Fruit fly (Drosophila melanogaster): ENCODE results near the gene Amt.

Gene Amt

dm6 chr3R:15213362-15213989 lies 35.5 kb downstream of the Amt start, which contains the start of the genes CG6654 and CG4210:
Gene CG6654 (minus strand): TSS chr3R:15213658.
Gene CG4210 (plus strand): TSS chr3R:15213974.
- no peak for TF ChIP-seq Hr83 (GFP tag; optimal IDR thresholded peaks at IDR 0.05; ENCODE audit: poor library complexity, severe bottlenecking)
- no peak for TF ChIP-seq Hnf4 (GFP tag; optimal IDR thresholded peaks at IDR 0.05)
- no peak for TF ChIP-seq tai (GFP tag; optimal IDR thresholded peaks at IDR 0.05)
- no peak for TF ChIP-seq Mio (GFP tag; optimal IDR thresholded peaks at IDR 0.05)
- TF ChIP-seq Dif (GFP tag; optimal IDR thresholded peaks at IDR 0.05; ENCODE audit: partially characterized antibody), result no peak
- TF ChIP-seq dsf (GFP tag; optimal IDR thresholded peaks at IDR 0.05; ENCODE audit: borderline replicate concordance), result no peak
- peak; percentile 71 for TF ChIP-seq woc (GFP tag; optimal IDR thresholded peaks at IDR 0.05)
- no peak for TF ChIP-seq dl (GFP tag; optimal IDR thresholded peaks at IDR 0.05; ENCODE audit: insufficient read depth in 1 of 2, partially characterized antibody in 2 of 2)
- no peak for TF ChIP-seq CG32264 (GFP tag; optimal IDR thresholded peaks at IDR 0.05)
- no peak for TF ChIP-seq sv (GFP tag; optimal IDR thresholded peaks at IDR 0.05)
- no peak for TF ChIP-seq Vsx2 (GFP tag; optimal IDR thresholded peaks at IDR 0.05; ENCODE audit: partially characterized antibody)
- TF ChIP-seq HLH106 (tag; optimal IDR thresholded peaks at IDR 0.05), result peak; percentile 69
- TF ChIP-seq CG9705 (GFP tag; optimal IDR thresholded peaks at IDR 0.05), result peak; percentile 28
- TF ChIP-seq h (GFP tag; optimal IDR thresholded peaks at IDR 0.05), result no peak
- peak; percentile 27 for TF ChIP-seq Sp1 (GFP tag; optimal IDR thresholded peaks at IDR 0.05)
- no peak for TF ChIP-seq lola (GFP tag; optimal IDR thresholded peaks at IDR 0.05)
- TF ChIP-seq Myc (optimal IDR thresholded peaks at IDR 0.05), result no peak
- no peak for TF ChIP-seq foxo (GFP tag; optimal IDR thresholded peaks at IDR 0.05)
- no peak for TF ChIP-seq Abd-B (GFP tag; optimal IDR thresholded peaks at IDR 0.05)
- no peak for TF ChIP-seq psq (GFP tag; optimal IDR thresholded peaks at IDR 0.05)
- TF ChIP-seq brk (GFP tag; optimal IDR thresholded peaks at IDR 0.05), result no peak
- no peak for TF ChIP-seq Hr78 (GFP tag; optimal IDR thresholded peaks at IDR 0.05)
- TF ChIP-seq Rel (GFP tag; optimal IDR thresholded peaks at IDR 0.05), result no peak
- TF ChIP-seq Rel (tag; optimal IDR thresholded peaks at IDR 0.05), result peak; percentile 54
- TF ChIP-seq dmrt93B (GFP tag; optimal IDR thresholded peaks at IDR 0.05), result no peak
- TF ChIP-seq sage (GFP tag; optimal IDR thresholded peaks at IDR 0.05), result no peak
- no peak for TF ChIP-seq rgr (GFP tag; optimal IDR thresholded peaks at IDR 0.05)
- no peak for TF ChIP-seq ey (GFP tag; optimal IDR thresholded peaks at IDR 0.05)
- TF ChIP-seq fru (GFP tag; optimal IDR thresholded peaks at IDR 0.05), result no peak
- TF ChIP-seq pan (optimal IDR thresholded peaks at IDR 0.05), result no peak
- no peak for TF ChIP-seq GATAd (GFP tag; optimal IDR thresholded peaks at IDR 0.05)
- no peak for TF ChIP-seq OdsH (GFP tag; optimal IDR thresholded peaks at IDR 0.05)
- no peak for TF ChIP-seq Jra (GFP tag; optimal IDR thresholded peaks at IDR 0.05)

- TF ChIP-seq Hr83 (GFP tag; optimal IDR thresholded peaks at IDR 0.05; ENCODE audit: poor library complexity, severe bottlenecking) (peak; percentile 72), dmrt93B (GFP tag; optimal IDR thresholded peaks at IDR 0.05) (no peak), CrebA (GFP tag; optimal IDR thresholded peaks at IDR 0.05; ENCODE audit: borderline replicate concordance) (no peak), Sp1 (GFP tag; optimal IDR thresholded peaks at IDR 0.05) (peak; percentile 56), sv (GFP tag; optimal IDR thresholded peaks at IDR 0.05) (no peak), pan (optimal IDR thresholded peaks at IDR 0.05) (no peak), rgr (GFP tag; optimal IDR thresholded peaks at IDR 0.05) (peak; percentile 64), CG32264 (GFP tag; optimal IDR thresholded peaks at IDR 0.05) (no peak), dsf (GFP tag; optimal IDR thresholded peaks at IDR 0.05; ENCODE audit: borderline replicate concordance) (no peak), woc (GFP tag; optimal IDR thresholded peaks at IDR 0.05) (peak; percentile 82), Dif (GFP tag; optimal IDR thresholded peaks at IDR 0.05; ENCODE audit: partially characterized antibody) (no peak), usp (GFP tag; optimal IDR thresholded peaks at IDR 0.05) (no peak), Vsx2 (GFP tag; optimal IDR thresholded peaks at IDR 0.05; ENCODE audit: partially characterized antibody) (no peak), brk (GFP tag; optimal IDR thresholded peaks at IDR 0.05) (no peak), GATAd (GFP tag; optimal IDR thresholded peaks at IDR 0.05) (no peak), Jra (GFP tag; optimal IDR thresholded peaks at IDR 0.05) (no peak), Rel (GFP tag; optimal IDR thresholded peaks at IDR 0.05) (no peak), Rel (tag; optimal IDR thresholded peaks at IDR 0.05) (peak; percentile 7), Dfd (GFP tag; optimal IDR thresholded peaks at IDR 0.05) (no peak), sage (GFP tag; optimal IDR thresholded peaks at IDR 0.05) (no peak), Abd-B (GFP tag; optimal IDR thresholded peaks at IDR 0.05) (no peak), CG9705 (GFP tag; optimal IDR thresholded peaks at IDR 0.05) (peak; percentile 61), Hr78 (GFP tag; optimal IDR thresholded peaks at IDR 0.05) (no peak), fru (GFP tag; optimal IDR thresholded peaks at IDR 0.05) (no peak), N (GFP tag; optimal IDR thresholded peaks at IDR 0.05) (no peak), Mio (GFP tag; optimal IDR thresholded peaks at IDR 0.05) (no peak), Myc (optimal IDR thresholded peaks at IDR 0.05) (peak; percentile 67), br (GFP tag; optimal IDR thresholded peaks at IDR 0.05) (no peak), OdsH (GFP tag; optimal IDR thresholded peaks at IDR 0.05) (peak; percentile 18), dl (GFP tag; optimal IDR thresholded peaks at IDR 0.05; ENCODE audit: insufficient read depth in 1 of 2, partially characterized antibody in 2 of 2) (no peak), HLH106 (tag; optimal IDR thresholded peaks at IDR 0.05) (peak; percentile 74), jim (GFP tag; optimal IDR thresholded peaks at IDR 0.05) (no peak), Hnf4 (GFP tag; optimal IDR thresholded peaks at IDR 0.05) (no peak), tai (GFP tag; optimal IDR thresholded peaks at IDR 0.05) (no peak), ey (GFP tag; optimal IDR thresholded peaks at IDR 0.05) (peak; percentile 47), h (GFP tag; optimal IDR thresholded peaks at IDR 0.05) (no peak), psq (GFP tag; optimal IDR thresholded peaks at IDR 0.05) (peak; percentile 15), foxo (GFP tag; optimal IDR thresholded peaks at IDR 0.05) (peak in 1 of 2 experiments; percentile 81), lola (GFP tag; optimal IDR thresholded peaks at IDR 0.05) (no peak)
These were observed 40.0 kb downstream of the Amt start, which contains the start of the genes Spn88Eb and Mau2 for dm6 chr3R:15208712-15209499. Gene Spn88Eb (minus strand): TSS chr3R:15208762. Gene Mau2 (plus strand): TSS chr3R:15209204.

All from whole organism, wandering third instar larva.